Worm (Caenorhabditis elegans): ENCODE results near the gene cgt-3.

Gene cgt-3

DNA sequence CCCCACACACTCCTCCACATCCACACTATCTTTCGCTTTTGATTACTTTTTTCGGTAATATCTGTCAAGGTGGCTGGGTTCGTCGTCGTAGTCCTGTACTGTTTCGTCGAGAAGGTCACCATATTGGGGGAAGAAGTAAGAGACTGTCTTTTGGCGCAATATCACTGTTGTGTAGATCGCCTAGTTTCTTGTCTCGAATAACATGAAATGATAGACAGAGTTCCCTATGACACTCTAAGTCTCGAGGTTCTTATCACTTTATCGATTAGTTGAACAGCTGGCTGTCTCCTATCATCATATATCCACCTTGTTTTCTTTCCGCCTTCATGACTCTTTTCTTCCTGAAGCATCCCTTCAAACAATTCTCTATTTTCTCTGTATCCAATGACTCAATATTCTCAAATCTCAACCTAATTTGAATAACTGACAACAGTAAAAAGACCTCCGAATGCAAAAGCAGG is 22.9 kb downstream of the cgt-3 start:
- TF ChIP-seq unc-62 (GFP tag; optimal IDR thresholded peaks at IDR 0.05) (peak; percentile 70), hlh-1 (tag; optimal IDR thresholded peaks at IDR 0.05) (peak; percentile 63), ham-2 (GFP tag; optimal IDR thresholded peaks at IDR 0.05) (no peak)

DNA sequence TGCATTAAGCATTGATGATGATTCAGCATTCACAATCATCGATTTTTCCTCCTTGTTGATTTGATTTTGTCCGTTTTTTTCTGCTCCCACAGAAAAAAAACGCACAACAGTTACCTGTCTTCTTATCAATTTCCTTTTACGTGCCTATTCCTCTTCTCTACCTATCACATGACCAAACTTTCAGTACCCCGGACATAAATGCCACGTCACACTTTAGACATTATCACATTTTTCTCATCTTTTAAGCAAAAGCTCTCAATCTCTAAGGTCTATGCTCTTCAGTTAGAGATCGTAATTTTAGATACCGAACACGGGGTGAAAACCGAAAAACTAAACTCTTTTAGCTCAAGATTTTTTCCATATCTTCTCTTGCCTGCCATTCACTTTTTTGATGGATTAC is 24.9 kb downstream of the cgt-3 start:
- TF ChIP-seq mls-2 (tag; optimal IDR thresholded peaks at IDR 0.05) (no peak), lsy-2 (tag; optimal IDR thresholded peaks at IDR 0.05) (no peak), ztf-11 (tag; optimal IDR thresholded peaks at IDR 0.05) (no peak)

DNA sequence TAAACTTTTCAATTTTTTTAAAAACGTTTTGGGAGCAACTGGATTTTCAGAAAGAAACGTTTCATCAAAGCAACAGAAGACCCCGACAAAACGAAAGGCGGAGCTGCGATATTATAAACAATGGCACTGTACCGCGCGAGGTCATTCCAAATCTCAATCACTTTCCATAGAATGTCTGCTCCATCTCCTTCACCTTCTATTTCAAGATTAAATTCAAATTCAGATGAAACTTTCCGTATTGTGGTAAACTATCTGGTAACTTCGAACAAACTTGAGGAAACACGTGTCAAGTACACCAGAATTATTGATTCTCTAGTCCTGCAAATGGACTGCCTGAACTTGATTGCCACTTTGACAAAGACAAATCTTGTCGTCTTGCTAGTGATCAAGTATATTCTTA is 29.7 kb downstream of the cgt-3 start, which contains the start of gene F28B12.6:
Gene F28B12.6 (plus strand): TSS at position 49 of the 400 bp plus-strand sequence.
- TF ChIP-seq lin-13 (tag; optimal IDR thresholded peaks at IDR 0.05) (no peak), zip-8 (tag; optimal IDR thresholded peaks at IDR 0.05) (no peak), unc-39 (tag; optimal IDR thresholded peaks at IDR 0.05) (no peak), nhr-2 (tag; optimal IDR thresholded peaks at IDR 0.05) (no peak), nhr-28 (tag; optimal IDR thresholded peaks at IDR 0.05) (no peak), flh-1 (GFP tag; optimal IDR thresholded peaks at IDR 0.05) (no peak), nhr-237 (tag; optimal IDR thresholded peaks at IDR 0.05) (no peak), tbx-8 (GFP tag; optimal IDR thresholded peaks at IDR 0.05) (no peak), pha-4 (tag; optimal IDR thresholded peaks at IDR 0.05) (no peak), drap-1 (GFP tag; optimal IDR thresholded peaks at IDR 0.05) (no peak), ceh-83 (GFP tag; optimal IDR thresholded peaks at IDR 0.05) (no peak), sptf-1 (tag; optimal IDR thresholded peaks at IDR 0.05) (no peak), ces-1 (GFP tag; optimal IDR thresholded peaks at IDR 0.05) (no peak), elt-1 (tag; optimal IDR thresholded peaks at IDR 0.05; ENCODE audit: borderline replicate concordance, insufficient read depth) (no peak)

DNA sequence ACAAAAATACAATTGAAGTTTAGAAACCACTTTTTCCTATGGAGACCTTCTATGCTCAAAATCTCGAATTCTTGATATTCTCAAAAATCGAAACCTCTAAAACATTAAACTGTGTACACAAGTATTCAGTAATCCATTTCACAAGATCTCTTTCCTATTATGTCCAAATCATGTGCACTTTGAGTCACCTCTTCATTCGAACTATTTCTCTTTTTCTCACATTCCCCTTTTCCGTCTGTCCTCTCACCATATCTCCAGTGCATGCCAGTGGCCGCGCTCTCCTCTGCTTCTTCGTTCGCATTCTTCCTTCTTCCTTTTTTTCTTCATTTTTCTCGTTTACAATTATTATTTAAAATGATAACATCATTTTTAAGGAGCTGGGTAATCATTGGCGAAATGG is 31.5 kb downstream of the cgt-3 start, which contains the start of gene F28B12.1:
Gene F28B12.1 (plus strand): TSS at position 335 of the 400 bp plus-strand sequence.
- TF ChIP-seq mls-2 (tag; optimal IDR thresholded peaks at IDR 0.05) (no peak), lsy-2 (tag; optimal IDR thresholded peaks at IDR 0.05) (no peak), ceh-83 (GFP tag; optimal IDR thresholded peaks at IDR 0.05) (no peak), unc-39 (tag; optimal IDR thresholded peaks at IDR 0.05) (no peak), zip-8 (tag; optimal IDR thresholded peaks at IDR 0.05) (no peak), nhr-12 (tag; optimal IDR thresholded peaks at IDR 0.05) (no peak), bed-3 (GFP tag; optimal IDR thresholded peaks at IDR 0.05) (no peak), sptf-1 (tag; optimal IDR thresholded peaks at IDR 0.05) (no peak), elt-3 (tag; optimal IDR thresholded peaks at IDR 0.05) (no peak), tbx-8 (GFP tag; optimal IDR thresholded peaks at IDR 0.05) (no peak), unc-62 (GFP tag; optimal IDR thresholded peaks at IDR 0.05) (no peak), nhr-237 (tag; optimal IDR thresholded peaks at IDR 0.05) (no peak), mep-1 (tag; optimal IDR thresholded peaks at IDR 0.05) (no peak), lin-13 (tag; optimal IDR thresholded peaks at IDR 0.05) (no peak), ceh-39 (tag; optimal IDR thresholded peaks at IDR 0.05) (no peak), nhr-28 (tag; optimal IDR thresholded peaks at IDR 0.05) (no peak), elt-1 (tag; optimal IDR thresholded peaks at IDR 0.05; ENCODE audit: borderline replicate concordance, insufficient read depth) (no peak), ham-2 (GFP tag; optimal IDR thresholded peaks at IDR 0.05) (no peak), M03D4.4 (tag; optimal IDR thresholded peaks at IDR 0.05) (no peak)

DNA sequence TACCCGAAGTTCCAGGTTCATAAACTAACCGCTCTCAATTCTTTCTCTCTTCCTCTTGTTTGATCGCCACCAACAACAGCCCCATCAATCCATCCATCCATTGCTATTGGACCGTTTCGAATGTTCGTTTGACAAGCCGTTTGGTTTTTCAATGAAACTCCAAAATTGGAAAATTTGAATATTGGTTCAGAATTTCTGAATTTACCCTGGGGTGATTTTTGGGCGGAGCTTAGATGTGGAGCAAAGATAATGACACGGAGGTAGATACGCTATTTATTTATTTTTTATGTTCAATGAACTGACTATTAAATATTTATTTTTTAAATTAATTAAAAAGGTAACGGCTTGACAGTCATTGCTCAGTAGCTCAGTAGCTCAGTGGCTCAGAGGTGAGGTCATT is 33.1 kb downstream of the cgt-3 start, which contains the start of gene B0034.2:
Gene B0034.2 (minus strand): TSS at position 101 of the 400 bp plus-strand sequence.
- TF ChIP-seq bed-3 (GFP tag; optimal IDR thresholded peaks at IDR 0.05), result no peak
- no peak for TF ChIP-seq nhr-2 (tag; optimal IDR thresholded peaks at IDR 0.05)
- no peak for TF ChIP-seq mep-1 (tag; optimal IDR thresholded peaks at IDR 0.05)
- TF ChIP-seq elt-3 (tag; optimal IDR thresholded peaks at IDR 0.05), result no peak
- no peak for TF ChIP-seq pha-4 (tag; optimal IDR thresholded peaks at IDR 0.05)
- TF ChIP-seq unc-62 (GFP tag; optimal IDR thresholded peaks at IDR 0.05), result no peak
- no peak for TF ChIP-seq lsy-2 (tag; optimal IDR thresholded peaks at IDR 0.05)

DNA sequence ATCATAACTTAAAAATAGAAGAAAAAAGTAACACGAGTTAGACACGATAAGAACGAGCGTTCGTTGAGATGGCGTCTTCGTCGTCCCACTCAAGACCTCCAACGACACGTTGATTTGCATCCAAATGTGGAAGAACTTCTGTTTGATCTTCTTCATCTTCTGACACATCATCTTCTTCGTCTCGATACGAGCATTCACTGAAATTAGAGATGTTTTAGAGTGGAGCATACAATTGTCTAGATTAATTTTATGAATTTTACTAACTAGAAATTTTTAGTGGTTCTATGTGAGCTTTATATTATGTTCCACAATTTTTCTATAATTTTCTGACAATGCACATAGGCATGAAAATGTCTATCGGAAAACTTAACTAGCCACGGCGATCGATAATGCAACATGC is 34.7 kb downstream of the cgt-3 start:
- no peak for TF ChIP-seq pha-4 (tag; optimal IDR thresholded peaks at IDR 0.05)

ce11 chrII:5946438-5946837 is 35.3 kb downstream of the cgt-3 start:
- no peak for TF ChIP-seq elt-3 (tag; optimal IDR thresholded peaks at IDR 0.05)
- TF ChIP-seq lin-32 (GFP tag; optimal IDR thresholded peaks at IDR 0.05), result no peak
- no peak for TF ChIP-seq sem-2 (GFP tag; optimal IDR thresholded peaks at IDR 0.05)
- TF ChIP-seq snpc-4 (tag; optimal IDR thresholded peaks at IDR 0.05), result no peak
- no peak for TF ChIP-seq blmp-1 (tag; optimal IDR thresholded peaks at IDR 0.05)
- TF ChIP-seq ham-2 (GFP tag; optimal IDR thresholded peaks at IDR 0.05), result no peak
- no peak for TF ChIP-seq tbx-8 (GFP tag; optimal IDR thresholded peaks at IDR 0.05)
- TF ChIP-seq zip-8 (tag; optimal IDR thresholded peaks at IDR 0.05), result no peak
- no peak for TF ChIP-seq ceh-39 (tag; optimal IDR thresholded peaks at IDR 0.05)
- TF ChIP-seq bed-3 (GFP tag; optimal IDR thresholded peaks at IDR 0.05), result no peak
- no peak for TF ChIP-seq elt-1 (tag; optimal IDR thresholded peaks at IDR 0.05; ENCODE audit: borderline replicate concordance, insufficient read depth)
- TF ChIP-seq M03D4.4 (tag; optimal IDR thresholded peaks at IDR 0.05), result no peak

All from whole organism, mixed stage, embryonic.